Fruit fly (Drosophila melanogaster) whole organism, prepupa: ENCODE data around the gene CG34353.

ENCODE experiments used
- CG10631 ChIP-seq: fragments of 200-800 bp; sonication (Bioruptor generic); optimal IDR thresholded peaks from 2 replicates; lab custom pipeline; 2016; ENCODE audit warnings: missing biosample characterization, missing genetic modification characterization
- CG10669 ChIP-seq: fragments of 200-800 bp; sonication (Bioruptor generic); optimal IDR thresholded peaks from 3 replicates; lab custom pipeline; 2018; ENCODE audit warnings: missing biosample characterization, mild to moderate bottlenecking, missing genetic modification characterization, moderate library complexity
- CG11762 ChIP-seq: fragments of 200-800 bp; sonication (Bioruptor generic); optimal IDR thresholded peaks from 3 replicates; lab custom pipeline; 2016; ENCODE audit warnings: missing biosample characterization, missing genetic modification characterization; ENCODE audit not compliant: insufficient read depth
- CG16779 ChIP-seq: fragments of 200-800 bp; sonication (Bioruptor generic); optimal IDR thresholded peaks from 3 replicates; lab custom pipeline; 2017; ENCODE audit warnings: missing biosample characterization, mild to moderate bottlenecking, missing genetic modification characterization
- CG31627 ChIP-seq: fragments of 200-800 bp; sonication (Bioruptor generic); optimal IDR thresholded peaks from 3 replicates; lab custom pipeline; 2016; ENCODE audit warnings: missing biosample characterization, missing genetic modification characterization
- CG32006 ChIP-seq: fragments of 200-800 bp; sonication (Bioruptor generic); optimal IDR thresholded peaks from 3 replicates; lab custom pipeline; 2017; ENCODE audit warnings: missing biosample characterization, mild to moderate bottlenecking, missing genetic modification characterization
- CG34406 ChIP-seq: fragments of 200-800 bp; sonication (Bioruptor generic); optimal IDR thresholded peaks from 3 replicates; lab custom pipeline; 2016; ENCODE audit warnings: missing biosample characterization, missing genetic modification characterization
- CG3919 ChIP-seq: fragments of 200-800 bp; sonication (Bioruptor generic); optimal IDR thresholded peaks from 3 replicates; lab custom pipeline; 2016; ENCODE audit warnings: missing biosample characterization, missing genetic modification characterization
- CG6163 ChIP-seq: fragments of 200-800 bp; sonication (Bioruptor generic); IDR thresholded peaks from 3 replicates; pipeline ENCODE4 v1.3.6; 2022; ENCODE audit warnings: missing biosample characterization, missing genetic modification characterization
- CG6276 ChIP-seq: fragments of 200-800 bp; sonication (Bioruptor generic); optimal IDR thresholded peaks from 2 replicates; lab custom pipeline; 2017; ENCODE audit warnings: missing biosample characterization, mild to moderate bottlenecking, missing genetic modification characterization
- CG6854 ChIP-seq: fragments of 200-800 bp; sonication (Bioruptor generic); optimal IDR thresholded peaks from 2 replicates; lab custom pipeline; 2017; ENCODE audit warnings: missing biosample characterization, mild to moderate bottlenecking, missing genetic modification characterization
- CG7368 ChIP-seq: fragments of 200-800 bp; sonication (Bioruptor generic); optimal IDR thresholded peaks from 3 replicates; lab custom pipeline; 2016; ENCODE audit warnings: missing biosample characterization, missing genetic modification characterization
- CG8119 ChIP-seq: fragments of 200-800 bp; sonication (Bioruptor generic); IDR thresholded peaks from 3 replicates; pipeline ENCODE4 v1.3.6; 2022; ENCODE audit warnings: missing biosample characterization, missing genetic modification characterization
- CG8319 ChIP-seq: fragments of 200-800 bp; sonication (Bioruptor generic); optimal IDR thresholded peaks from 3 replicates; lab custom pipeline; 2016; ENCODE audit warnings: missing biosample characterization, missing genetic modification characterization
- CG8632 ChIP-seq: fragments of 200-800 bp; sonication (Bioruptor generic); optimal IDR thresholded peaks from 3 replicates; lab custom pipeline; 2016; ENCODE audit warnings: missing biosample characterization, missing genetic modification characterization
- Eip75B ChIP-seq: fragments of 200-800 bp; sonication (Bioruptor generic); optimal IDR thresholded peaks from 3 replicates; lab custom pipeline; 2016; ENCODE audit warnings: missing biosample characterization, missing genetic modification characterization
- Hr38 ChIP-seq: sonication (Bioruptor generic); optimal IDR thresholded peaks from 2 replicates; lab custom pipeline; 2016; ENCODE audit warnings: missing biosample characterization, missing genetic modification characterization
- Lpt ChIP-seq: fragments of 200-800 bp; sonication (Bioruptor generic); optimal IDR thresholded peaks from 3 replicates; lab custom pipeline; 2016; ENCODE audit warnings: missing biosample characterization, missing genetic modification characterization
- Met ChIP-seq: fragments of 200-800 bp; sonication (Bioruptor generic); optimal IDR thresholded peaks from 3 replicates; lab custom pipeline; 2016; ENCODE audit warnings: missing biosample characterization, missing genetic modification characterization
- OdsH ChIP-seq: fragments of 200-800 bp; sonication (Bioruptor generic); optimal IDR thresholded peaks from 3 replicates; lab custom pipeline; 2016; ENCODE audit warnings: missing biosample characterization, missing genetic modification characterization
- achi ChIP-seq: fragments of 200-800 bp; sonication (Bioruptor generic); optimal IDR thresholded peaks from 3 replicates; lab custom pipeline; 2016; ENCODE audit warnings: missing biosample characterization, missing genetic modification characterization
- acj6 ChIP-seq: fragments of 200-800 bp; sonication (Bioruptor generic); optimal IDR thresholded peaks from 3 replicates; lab custom pipeline; 2016; ENCODE audit warnings: missing biosample characterization, missing genetic modification characterization
- cyc ChIP-seq: fragments of 200-800 bp; sonication (Bioruptor generic); optimal IDR thresholded peaks from 3 replicates; lab custom pipeline; 2016; ENCODE audit warnings: missing biosample characterization, missing genetic modification characterization
- dsx ChIP-seq: fragments of 200-800 bp; optimal IDR thresholded peaks from 3 replicates; lab custom pipeline; 2019; ENCODE audit warnings: missing biosample characterization, mild to moderate bottlenecking, missing genetic modification characterization, moderate library complexity; ENCODE audit not compliant: poor library complexity, severe bottlenecking
- eg ChIP-seq: fragments of 200-800 bp; sonication (Bioruptor generic); IDR thresholded peaks from 3 replicates; pipeline ENCODE4 v1.3.6; 2022; ENCODE audit warnings: missing biosample characterization, missing genetic modification characterization
- esn ChIP-seq: fragments of 200-800 bp; sonication (Bioruptor generic); optimal IDR thresholded peaks from 2 replicates; lab custom pipeline; 2016; ENCODE audit warnings: missing biosample characterization, mild to moderate bottlenecking, missing genetic modification characterization, moderate library complexity
- fd59A ChIP-seq: fragments of 200-800 bp; sonication (Bioruptor generic); optimal IDR thresholded peaks from 2 replicates; lab custom pipeline; 2017; ENCODE audit warnings: missing biosample characterization, mild to moderate bottlenecking, missing genetic modification characterization, missing genetic modification reagents
- fd85E ChIP-seq: fragments of 200-800 bp; sonication (Bioruptor generic); optimal IDR thresholded peaks from 3 replicates; lab custom pipeline; 2016; ENCODE audit warnings: missing biosample characterization, missing genetic modification characterization
- fkh ChIP-seq: fragments of 200-800 bp; sonication (Bioruptor generic); optimal IDR thresholded peaks from 3 replicates; lab custom pipeline; 2017; ENCODE audit warnings: missing biosample characterization, mild to moderate bottlenecking, missing genetic modification characterization, moderate library complexity
- lz ChIP-seq: fragments of 200-800 bp; sonication (Bioruptor generic); optimal IDR thresholded peaks from 3 replicates; lab custom pipeline; 2016; ENCODE audit warnings: missing biosample characterization, missing genetic modification characterization
- pdm3 ChIP-seq: fragments of 200-800 bp; sonication (Bioruptor generic); optimal IDR thresholded peaks from 3 replicates; lab custom pipeline; 2016; ENCODE audit warnings: missing biosample characterization, missing genetic modification characterization
- spab ChIP-seq: fragments of 200-800 bp; sonication (Bioruptor generic); optimal IDR thresholded peaks from 2 replicates; lab custom pipeline; 2017; ENCODE audit warnings: missing biosample characterization, mild to moderate bottlenecking, missing genetic modification characterization, missing genetic modification reagents
- ss ChIP-seq, 2 experiments: fragments of 200-800 bp; sonication (Bioruptor generic); optimal IDR thresholded peaks; 2 replicates in 1 of 2; 3 replicates in 1 of 2; lab custom pipeline; 2017 to 2018; ENCODE audit warnings: mild to moderate bottlenecking in 2 of 2, missing biosample characterization in 2 of 2, missing genetic modification characterization in 2 of 2, moderate library complexity in 1 of 2
- topi ChIP-seq: fragments of 200-800 bp; sonication (Bioruptor generic); optimal IDR thresholded peaks from 3 replicates; lab custom pipeline; 2016; ENCODE audit warnings: missing biosample characterization, missing genetic modification characterization
- vri ChIP-seq: fragments of 200-800 bp; sonication (Bioruptor generic); optimal IDR thresholded peaks from 3 replicates; lab custom pipeline; 2016; ENCODE audit warnings: missing biosample characterization, mild to moderate bottlenecking, missing genetic modification characterization

Gene CG34353

DNA sequence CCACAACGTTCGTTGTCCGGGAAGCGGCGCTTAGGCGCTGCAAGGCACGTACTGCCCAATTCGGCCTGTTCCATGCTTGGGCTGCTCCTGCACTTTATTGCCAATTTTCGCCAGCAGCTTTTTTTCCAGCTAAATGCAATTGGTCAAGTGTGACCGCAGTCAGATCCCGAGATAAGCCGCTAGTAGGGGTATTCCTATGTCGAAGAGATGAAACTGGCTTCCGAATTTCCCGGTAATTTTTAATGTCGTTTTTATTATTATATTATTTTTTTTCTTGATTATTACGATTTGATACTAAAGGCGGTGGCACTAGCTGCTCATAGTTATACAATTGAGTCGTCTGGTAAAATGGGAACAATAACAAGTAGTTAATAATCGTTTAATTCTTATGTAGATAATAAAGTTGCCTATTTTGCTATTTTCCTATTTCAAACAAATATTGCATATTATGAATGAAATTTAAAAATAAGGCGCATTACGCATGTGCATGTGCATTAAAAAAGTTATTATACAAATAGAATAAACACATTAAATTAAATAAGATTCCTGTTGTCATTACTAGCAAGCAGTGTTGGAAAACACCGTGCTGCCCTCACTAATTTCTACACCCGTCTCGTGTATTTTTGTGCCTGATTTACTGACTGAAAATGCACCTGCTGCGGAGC lies 10.8 kb upstream of the CG34353 start, which contains the start of the genes CG5003 and mRpS22 (continued):
- peak in 1 of 2 experiments; percentile 52 for TF ChIP-seq ss (GFP tag; optimal IDR thresholded peaks at IDR 0.05; lab: Kevin White, UChicago)
- peak; percentile 68 for TF ChIP-seq OdsH
- TF ChIP-seq CG6163 (GFP tag; lab: Robert Waterston, UW), result 0 out of 3 replicates have a peak, but pooled peaks have one; percentile 37
- peak; percentile 66 for TF ChIP-seq CG32006 (GFP tag; lab: Kevin White, UChicago)
- peak; percentile 66 for TF ChIP-seq CG3919
- TF ChIP-seq esn, result peak; percentile 74
- TF ChIP-seq cyc (GFP tag; lab: Kevin White, UChicago), result peak; percentile 49
- no peak for TF ChIP-seq fd59A (GFP tag; lab: Kevin White, UChicago)
- TF ChIP-seq CG8319, result peak; percentile 12
- TF ChIP-seq acj6 (GFP tag; lab: Kevin White, UChicago), result peak; percentile 58
- TF ChIP-seq lz (GFP tag; lab: Kevin White, UChicago), result peak; percentile 59
- TF ChIP-seq CG10669 (GFP tag; lab: Kevin White, UChicago), result peak; percentile 32
- TF ChIP-seq CG6276 (GFP tag; lab: Kevin White, UChicago), result no peak
- peak; percentile 48 for TF ChIP-seq Eip75B (GFP tag; lab: Kevin White, UChicago)
- no peak for TF ChIP-seq dsx
- TF ChIP-seq vri (GFP tag; lab: Kevin White, UChicago), result no peak
- peak; percentile 56 for TF ChIP-seq CG11762 (GFP tag; lab: Kevin White, UChicago)
- TF ChIP-seq achi (GFP tag; lab: Kevin White, UChicago), result peak; percentile 57
- peak; percentile 53 for TF ChIP-seq CG34406 (GFP tag; lab: Kevin White, UChicago)
- TF ChIP-seq fd85E (GFP tag; lab: Kevin White, UChicago), result no peak
- no peak for TF ChIP-seq Hr38 (GFP tag; lab: Kevin White, UChicago)
- TF ChIP-seq Met (GFP tag; lab: Kevin White, UChicago), result peak; percentile 60
- no peak for TF ChIP-seq CG8632 (GFP tag; lab: Kevin White, UChicago)
- peak; percentile 79 for TF ChIP-seq CG10631
- TF ChIP-seq topi (GFP tag; lab: Kevin White, UChicago), result peak; percentile 59
- TF ChIP-seq CG31627 (GFP tag; lab: Kevin White, UChicago), result peak; percentile 65
- TF ChIP-seq CG7368, result peak; percentile 33

DNA sequence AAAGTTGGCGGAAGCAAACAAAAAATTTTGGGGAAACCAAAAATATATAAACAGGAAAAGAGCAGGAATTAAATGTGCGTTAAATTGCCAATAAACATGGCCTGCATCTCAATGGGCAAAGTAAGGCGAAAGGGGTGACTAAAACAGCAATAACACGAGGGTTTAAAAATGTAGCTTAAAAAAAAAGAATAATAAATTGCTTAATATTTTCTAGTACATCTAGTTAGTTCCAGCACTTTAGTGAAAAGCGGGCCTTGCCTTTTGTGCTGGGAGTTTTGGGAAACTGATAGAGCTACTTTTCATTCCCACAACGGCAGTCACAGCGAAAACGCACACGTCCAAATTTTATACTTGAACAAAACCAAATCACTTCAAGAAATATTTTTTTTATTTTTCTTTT lies 6.5 kb upstream of the CG34353 start, which contains the start of gene mil:
Gene mil, plus strand, starts transcription at position 301 of the 400 bp plus-strand sequence.
- no peak for TF ChIP-seq lz (GFP tag; lab: Kevin White, UChicago)
- TF ChIP-seq CG6163 (GFP tag; lab: Robert Waterston, UW), result no peak
- no peak for TF ChIP-seq pdm3 (GFP tag; lab: Kevin White, UChicago)
- TF ChIP-seq CG16779 (tag; lab: Kevin White, UChicago), result no peak
- TF ChIP-seq CG34406 (GFP tag; lab: Kevin White, UChicago), result no peak
- no peak for TF ChIP-seq topi (GFP tag; lab: Kevin White, UChicago)
- TF ChIP-seq CG32006 (GFP tag; lab: Kevin White, UChicago), result no peak
- no peak for TF ChIP-seq CG6854 (GFP tag; lab: Kevin White, UChicago)
- no peak for TF ChIP-seq achi (GFP tag; lab: Kevin White, UChicago)

DNA sequence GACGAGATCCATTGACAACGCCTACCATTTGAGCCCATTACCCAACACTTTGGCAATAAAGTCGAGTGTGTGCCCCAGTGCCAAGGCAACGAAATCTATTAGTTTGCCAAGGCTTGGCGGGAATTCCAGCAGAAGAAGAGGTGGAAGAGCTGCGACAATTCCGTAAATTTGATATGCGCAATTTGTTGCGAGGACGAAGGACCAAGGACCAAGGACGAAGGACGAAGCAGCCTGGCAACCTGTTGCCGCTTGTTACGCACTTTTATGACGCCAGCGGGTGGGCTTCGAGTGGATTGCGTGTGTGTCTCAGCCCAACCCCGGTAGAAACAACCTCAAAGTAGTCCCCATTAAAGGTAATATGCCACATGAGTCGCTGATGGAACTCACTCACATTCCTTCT lies 17.5 kb downstream of the CG34353 start:
- TF ChIP-seq CG8119 (GFP tag; lab: Robert Waterston, UW) (no peak), Lpt (GFP tag; lab: Kevin White, UChicago) (no peak), eg (GFP tag; lab: Robert Waterston, UW) (no peak), spab (no peak), fd85E (GFP tag; lab: Kevin White, UChicago) (no peak), fkh (GFP tag; lab: Kevin White, UChicago) (no peak)
